Fruit fly (Drosophila melanogaster): ENCODE data around the gene CG14891.

Gene CG14891

DNA sequence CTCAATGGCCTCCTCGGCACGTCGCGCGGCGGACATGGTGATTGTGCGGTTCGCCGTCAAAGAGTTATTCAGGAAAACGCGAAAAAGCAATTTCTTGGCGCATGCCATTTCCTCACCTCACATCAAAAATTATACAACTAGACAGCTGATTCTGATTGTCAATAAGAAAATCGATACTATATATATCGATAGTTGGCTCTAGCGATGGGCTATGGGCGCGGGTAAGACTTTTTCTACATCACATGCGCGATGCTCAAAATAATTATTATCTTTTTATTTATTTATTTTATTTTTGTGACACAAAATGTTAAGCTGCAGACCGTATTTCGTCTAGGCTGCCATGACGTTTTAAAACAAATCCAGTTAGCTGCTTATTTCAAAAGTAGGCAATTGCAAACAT lies 42.9 kb downstream of the CG14891 start, which contains the start of gene CG10340 (continued):
- TF ChIP-seq Trl (optimal IDR thresholded peaks at IDR 0.05): no peak
- TF ChIP-seq Trl (GFP tag; optimal IDR thresholded peaks at IDR 0.05): no peak
- TF ChIP-seq Dll (GFP tag; IDR thresholded peaks at IDR 0.05; ENCODE audit: partially characterized antibody): peak; percentile 87
- TF ChIP-seq CG12299 (tag; optimal IDR thresholded peaks at IDR 0.05): no peak
- TF ChIP-seq CG13296 (GFP tag; optimal IDR thresholded peaks at IDR 0.05): no peak
- TF ChIP-seq CG11085 (GFP tag; IDR thresholded peaks at IDR 0.05): no peak
- no peak for TF ChIP-seq CG9215 (GFP tag; IDR thresholded peaks at IDR 0.05)
- no peak for TF ChIP-seq dati (GFP tag; IDR thresholded peaks at IDR 0.05)
- no peak for TF ChIP-seq CG2202 (tag; optimal IDR thresholded peaks at IDR 0.05)
- no peak for TF ChIP-seq gem (tag; optimal IDR thresholded peaks at IDR 0.05)
- TF ChIP-seq lmd (GFP tag; IDR thresholded peaks at IDR 0.05): no peak
- no peak for TF ChIP-seq CG8290 (GFP tag; optimal IDR thresholded peaks at IDR 0.05)
- no peak for TF ChIP-seq CG8290 (tag; optimal IDR thresholded peaks at IDR 0.05)
- TF ChIP-seq CG16815 (GFP tag; optimal IDR thresholded peaks at IDR 0.05): no peak
- TF ChIP-seq cad (GFP tag; optimal IDR thresholded peaks at IDR 0.05): no peak
- no peak for TF ChIP-seq CG4360 (GFP tag; IDR thresholded peaks at IDR 0.05)
- TF ChIP-seq Taf1 (GFP tag; IDR thresholded peaks at IDR 0.05): no peak
- no peak for TF ChIP-seq CG15479 (GFP tag; optimal IDR thresholded peaks at IDR 0.05)
- TF ChIP-seq zen2 (GFP tag; IDR thresholded peaks at IDR 0.05; ENCODE audit: partially characterized antibody): peak; percentile 77
- TF ChIP-seq GATAe (GFP tag; conservative IDR thresholded peaks at IDR 0.05): no peak
- no peak for TF ChIP-seq CG2120 (GFP tag; optimal IDR thresholded peaks at IDR 0.05)
- no peak for TF ChIP-seq h (optimal IDR thresholded peaks at IDR 0.05)
- TF ChIP-seq Fer3 (tag; optimal IDR thresholded peaks at IDR 0.05): no peak
- TF ChIP-seq CG7372 (GFP tag; IDR thresholded peaks at IDR 0.05): no peak
- TF ChIP-seq Sin3A (optimal IDR thresholded peaks at IDR 0.05): no peak
- TF ChIP-seq ci (GFP tag; IDR thresholded peaks at IDR 0.05): 0 out of 3 replicates have a peak, but pooled peaks have one; percentile 14
- TF ChIP-seq CG17186 (GFP tag; optimal IDR thresholded peaks at IDR 0.05): peak; percentile 69
- peak; percentile 83 for TF ChIP-seq sna (GFP tag; IDR thresholded peaks at IDR 0.05; ENCODE audit: partially characterized antibody)
- no peak for TF ChIP-seq danr (GFP tag; IDR thresholded peaks at IDR 0.05)
- no peak for TF ChIP-seq klu (GFP tag; IDR thresholded peaks at IDR 0.05)
- TF ChIP-seq tin (GFP tag; optimal IDR thresholded peaks at IDR 0.05): peak; percentile 33
- no peak for TF ChIP-seq CG8478 (optimal IDR thresholded peaks at IDR 0.05)
- TF ChIP-seq crc (GFP tag; optimal IDR thresholded peaks at IDR 0.05): no peak
- no peak for TF ChIP-seq emc (GFP tag; optimal IDR thresholded peaks at IDR 0.05)
- no peak for TF ChIP-seq zen (tag; optimal IDR thresholded peaks at IDR 0.05)
- TF ChIP-seq sd (tag; optimal IDR thresholded peaks at IDR 0.05): no peak
- no peak for TF ChIP-seq CG13624 (GFP tag; optimal IDR thresholded peaks at IDR 0.05)
- TF ChIP-seq CG8944 (GFP tag; optimal IDR thresholded peaks at IDR 0.05): no peak
- TF ChIP-seq Doc3 (GFP tag; IDR thresholded peaks at IDR 0.05; ENCODE audit: partially characterized antibody): peak; percentile 74
- no peak for TF ChIP-seq H2.0 (GFP tag; IDR thresholded peaks at IDR 0.05)
- TF ChIP-seq ttk (GFP tag; IDR thresholded peaks at IDR 0.05): no peak
- TF ChIP-seq Mes4 (GFP tag; optimal IDR thresholded peaks at IDR 0.05): no peak
- TF ChIP-seq Med (GFP tag): no peak
- TF ChIP-seq phol (tag; optimal IDR thresholded peaks at IDR 0.05): peak; percentile 15
- TF ChIP-seq CG1832 (GFP tag; optimal IDR thresholded peaks at IDR 0.05): no peak
- TF ChIP-seq scrt (GFP tag; optimal IDR thresholded peaks at IDR 0.05): no peak
- peak in 1 of 2 experiments; percentile 99 for TF ChIP-seq Pdp1 (GFP tag; optimal IDR thresholded peaks at IDR 0.05)
- no peak for TF ChIP-seq CG11560 (tag; IDR thresholded peaks at IDR 0.05)
- no peak for TF ChIP-seq CG4424 (GFP tag; optimal IDR thresholded peaks at IDR 0.05)
- peak; percentile 18 for TF ChIP-seq Xbp1 (GFP tag; optimal IDR thresholded peaks at IDR 0.05)
- TF ChIP-seq CG11696 (GFP tag; IDR thresholded peaks at IDR 0.05): no peak
- no peak for TF ChIP-seq ftz-f1 (GFP tag; optimal IDR thresholded peaks at IDR 0.05)
- peak; percentile 60 for TF ChIP-seq CTCF (GFP tag; optimal IDR thresholded peaks at IDR 0.05)
- TF ChIP-seq NfI (GFP tag; optimal IDR thresholded peaks at IDR 0.05): no peak
- no peak for TF ChIP-seq schlank (tag; optimal IDR thresholded peaks at IDR 0.05)

Measured in whole organism, embryonic.